Worm (Caenorhabditis elegans): ENCODE measurements around the gene lgc-35.
A peak's percentile ranks its signal among the peaks of the same experiment; 100 is the strongest.

The lgc-35 gene

DNA sequence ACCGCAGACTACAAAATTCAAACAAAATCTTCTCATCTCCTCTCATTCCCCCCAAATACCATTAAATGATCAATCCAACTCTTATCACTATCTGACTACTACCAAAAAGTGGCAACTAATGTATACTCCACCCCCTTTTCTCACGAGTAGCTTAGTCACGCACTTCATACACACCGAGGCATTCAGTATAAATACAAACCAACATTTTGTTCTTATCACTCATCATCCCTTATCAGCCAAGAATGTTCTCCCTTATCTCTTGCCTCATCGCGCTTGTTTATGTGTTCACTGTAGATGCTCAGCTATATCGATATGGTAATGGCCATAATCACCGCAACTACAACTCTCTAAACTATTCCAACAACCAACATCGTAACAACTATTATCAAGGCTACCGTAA is 16.5 kb downstream of the lgc-35 start, which contains the start of gene Y46G5A.36:
TSS of gene Y46G5A.36 (plus strand) at position 243 of the 400 bp plus-strand sequence.
- no peak for TF ChIP-seq hlh-26 (GFP tag; conservative IDR thresholded peaks at IDR 0.05)
- TF ChIP-seq B0019.2 (GFP tag; conservative IDR thresholded peaks at IDR 0.05) = no peak
- no peak for TF ChIP-seq ztf-3 (GFP tag; optimal IDR thresholded peaks at IDR 0.05)
- TF ChIP-seq nhr-80 (tag; optimal IDR thresholded peaks at IDR 0.05) = peak; percentile 41
- no peak for TF ChIP-seq sptf-2 (GFP tag; optimal IDR thresholded peaks at IDR 0.05)

ce11 chrII:12819979-12820378 is 20.0 kb downstream of the lgc-35 start:
- TF ChIP-seq madf-8 (GFP tag; conservative IDR thresholded peaks at IDR 0.05) (no peak), atf-7 (tag; optimal IDR thresholded peaks at IDR 0.05) (no peak), sptf-2 (GFP tag; optimal IDR thresholded peaks at IDR 0.05) (no peak), snpc-3.4 (tag; optimal IDR thresholded peaks at IDR 0.05) (no peak), pha-4 (tag; optimal IDR thresholded peaks at IDR 0.05) (no peak), die-1 (tag; optimal IDR thresholded peaks at IDR 0.05) (no peak), F52B5.7 (tag; optimal IDR thresholded peaks at IDR 0.05) (no peak), F23B12.7 (tag; optimal IDR thresholded peaks at IDR 0.05; ENCODE audit: insufficient read depth) (no peak), chd-7 (tag; optimal IDR thresholded peaks at IDR 0.05) (no peak), cebp-1 (GFP tag; IDR thresholded peaks at IDR 0.05) (no peak), cebp-1 (tag; optimal IDR thresholded peaks at IDR 0.05) (no peak), egl-18 (GFP tag; IDR thresholded peaks at IDR 0.05) (no peak), fkh-3 (tag; optimal IDR thresholded peaks at IDR 0.05) (no peak), rpc-1 (optimal IDR thresholded peaks at IDR 0.05) (no peak), rpc-1 (tag; optimal IDR thresholded peaks at IDR 0.05) (no peak), snpc-1.3 (tag; optimal IDR thresholded peaks at IDR 0.05; ENCODE audit: insufficient read depth) (no peak), gei-17 (GFP tag; optimal IDR thresholded peaks at IDR 0.05) (no peak), B0035.1 (tag; optimal IDR thresholded peaks at IDR 0.05) (no peak), snpc-4 (GFP tag; optimal IDR thresholded peaks at IDR 0.05) (no peak), snpc-4 (tag; optimal IDR thresholded peaks at IDR 0.05) (no peak), mes-4 (tag; optimal IDR thresholded peaks at IDR 0.05) (no peak), F55B11.4 (tag; optimal IDR thresholded peaks at IDR 0.05; ENCODE audit: borderline replicate concordance, insufficient read depth) (no peak), lsy-27 (tag; optimal IDR thresholded peaks at IDR 0.05; ENCODE audit: borderline replicate concordance, insufficient read depth) (no peak)

ce11 chrII:12818488-12818887 is 21.5 kb downstream of the lgc-35 start, which contains the start of gene Y46G5A.22:
Gene Y46G5A.22, minus strand, starts transcription at chrII:12818588.
- no peak for TF ChIP-seq dpff-1 (tag; optimal IDR thresholded peaks at IDR 0.05)
- no peak for TF ChIP-seq hlh-12 (tag; optimal IDR thresholded peaks at IDR 0.05)
- no peak for TF ChIP-seq snpc-3.4 (tag; optimal IDR thresholded peaks at IDR 0.05)

ce11 chrII:12816412-12817146 is 23.4 kb downstream of the lgc-35 start, which contains the start of gene acl-7:
Gene acl-7, minus strand, starts transcription at chrII:12816462.
- TF ChIP-seq nhr-27 (tag; optimal IDR thresholded peaks at IDR 0.05) (no peak), F10E7.11 (tag; optimal IDR thresholded peaks at IDR 0.05) (no peak), F49E8.2 (tag; optimal IDR thresholded peaks at IDR 0.05; ENCODE audit: insufficient read depth) (no peak), mcd-1 (GFP tag; IDR thresholded peaks at IDR 0.05) (0 out of 2 replicates have a peak, but pooled peaks have one; percentile 27), hmg-1.2 (GFP tag; IDR thresholded peaks at IDR 0.05) (no peak), nhr-80 (tag; optimal IDR thresholded peaks at IDR 0.05) (peak; percentile 76), atf-7 (tag; optimal IDR thresholded peaks at IDR 0.05) (peak; percentile 23), zim-3 (tag; optimal IDR thresholded peaks at IDR 0.05) (no peak), lin-54 (GFP tag; optimal IDR thresholded peaks at IDR 0.05) (no peak)
